Fruit fly (Drosophila melanogaster) whole organism, embryonic: ENCODE results near the gene CG42758.
A peak's percentile ranks its signal among the peaks of the same experiment; 100 is the strongest.

Source experiments
- Awh ChIP-seq: fragments of 200-800 bp; sonication (Bioruptor generic); IDR thresholded peaks from 2 replicates; pipeline ENCODE4, ENCODE4 v1.3.6; 2022; ENCODE audit warnings: missing biosample characterization, missing genetic modification characterization
- CG10366 ChIP-seq: fragments of 200-800 bp; sonication (Bioruptor generic); IDR thresholded peaks from 2 replicates; pipeline ENCODE4 v1.3.6; 2022; ENCODE audit warnings: missing biosample characterization, missing genetic modification characterization
- CG12071 ChIP-seq: fragments of 200-800 bp; sonication (Bioruptor generic); optimal IDR thresholded peaks from 3 replicates; lab custom pipeline; 2018; ENCODE audit warnings: missing biosample characterization, mild to moderate bottlenecking, missing genetic modification characterization
- CG12769 ChIP-seq: fragments of 200-800 bp; sonication (Bioruptor generic); optimal IDR thresholded peaks from 2 replicates; lab custom pipeline; 2019; ENCODE audit warnings: missing biosample characterization, mild to moderate bottlenecking, missing genetic modification characterization, moderate library complexity
- CG13424 ChIP-seq: fragments of 200-800 bp; sonication (Bioruptor generic); optimal IDR thresholded peaks from 2 replicates; lab custom pipeline; 2019; ENCODE audit warnings: missing biosample characterization, mild to moderate bottlenecking, missing genetic modification characterization, moderate library complexity
- CG15269 ChIP-seq: fragments of 200-800 bp; sonication (Bioruptor generic); optimal IDR thresholded peaks from 2 replicates; lab custom pipeline; 2018; ENCODE audit warnings: missing biosample characterization, mild to moderate bottlenecking, missing genetic modification characterization, moderate library complexity
- CG18599 ChIP-seq: fragments of 200-800 bp; sonication (Bioruptor generic); optimal IDR thresholded peaks from 3 replicates; lab custom pipeline; 2017; ENCODE audit warnings: missing biosample characterization, missing genetic modification characterization, mild to moderate bottlenecking, moderate library complexity, missing genetic modification reagents
- CG2712 ChIP-seq: fragments of 200-800 bp; optimal IDR thresholded peaks from 3 replicates; lab custom pipeline; 2019; ENCODE audit warnings: missing biosample characterization, mild to moderate bottlenecking, missing genetic modification characterization, moderate library complexity
- CG3163 ChIP-seq: fragments of 200-800 bp; sonication (Bioruptor generic); optimal IDR thresholded peaks from 3 replicates; lab custom pipeline; 2016; ENCODE audit warnings: missing biosample characterization, missing genetic modification characterization
- CG3281 ChIP-seq: fragments of 200-800 bp; sonication (Bioruptor generic); optimal IDR thresholded peaks from 3 replicates; lab custom pipeline; 2017; ENCODE audit warnings: missing biosample characterization, mild to moderate bottlenecking, missing genetic modification characterization
- CG4360 ChIP-seq: fragments of 200-800 bp; sonication (Bioruptor generic); IDR thresholded peaks from 2 replicates; pipeline ENCODE4 v1.3.6; 2022; ENCODE audit warnings: missing biosample characterization, missing genetic modification characterization
- CG7271 ChIP-seq: fragments of 200-800 bp; sonication (Bioruptor generic); optimal IDR thresholded peaks from 2 replicates; lab custom pipeline; 2018; ENCODE audit warnings: missing biosample characterization, mild to moderate bottlenecking, missing genetic modification characterization, moderate library complexity
- CG7786 ChIP-seq: fragments of 200-800 bp; sonication (Bioruptor generic); optimal IDR thresholded peaks from 2 replicates; lab custom pipeline; 2016; ENCODE audit warnings: missing biosample characterization, missing genetic modification characterization
- CG7963 ChIP-seq: fragments of 200-800 bp; sonication (Bioruptor generic); IDR thresholded peaks from 3 replicates; pipeline ENCODE4 v1.3.6; 2022; ENCODE audit warnings: missing biosample characterization, missing genetic modification characterization; ENCODE audit not compliant: partially characterized antibody
- CG8388 ChIP-seq: fragments of 200-800 bp; sonication (Bioruptor generic); optimal IDR thresholded peaks from 2 replicates; lab custom pipeline; 2019; ENCODE audit warnings: missing biosample characterization, mild to moderate bottlenecking, missing genetic modification characterization, moderate library complexity
- CG9215 ChIP-seq: fragments of 200-800 bp; sonication (Bioruptor generic); IDR thresholded peaks from 2 replicates; pipeline ENCODE4 v1.3.6; 2022; ENCODE audit warnings: missing biosample characterization, missing genetic modification characterization
- CG9817 ChIP-seq: fragments of 200-800 bp; sonication (Bioruptor generic); optimal IDR thresholded peaks from 2 replicates; lab custom pipeline; 2018; ENCODE audit warnings: missing biosample characterization, mild to moderate bottlenecking, missing genetic modification characterization, moderate library complexity
- CoRest ChIP-seq: fragments of 200-800 bp; sonication (Bioruptor generic); optimal IDR thresholded peaks from 3 replicates; lab custom pipeline; 2018; ENCODE audit warnings: missing biosample characterization, mild to moderate bottlenecking, missing genetic modification characterization, moderate library complexity
- D19B ChIP-seq: fragments of 200-800 bp; sonication (Bioruptor generic); optimal IDR thresholded peaks from 2 replicates; lab custom pipeline; 2017; ENCODE audit warnings: missing biosample characterization, mild to moderate bottlenecking, missing genetic modification characterization
- Drgx ChIP-seq: fragments of 200-800 bp; sonication (Bioruptor generic); IDR thresholded peaks from 2 replicates; pipeline ENCODE4 v1.3.6; 2022; ENCODE audit warnings: missing biosample characterization, missing genetic modification characterization
- HLH4C ChIP-seq: fragments of 200-800 bp; sonication (Bioruptor generic); IDR thresholded peaks from 3 replicates; pipeline ENCODE4 v1.3.6; 2022; ENCODE audit warnings: missing biosample characterization, missing genetic modification characterization; ENCODE audit not compliant: partially characterized antibody
- Lhr ChIP-seq: fragments of 200-800 bp; sonication (Bioruptor generic); optimal IDR thresholded peaks from 3 replicates; lab custom pipeline; 2017; ENCODE audit warnings: mild to moderate bottlenecking, missing biosample characterization, missing genetic modification reagents, missing genetic modification characterization
- Med ChIP-seq: fragments of 200-800 bp; sonication (Bioruptor generic); peaks from one replicate; lab custom pipeline; 2016; ENCODE audit warnings: missing biosample characterization, missing genetic modification characterization, mild to moderate bottlenecking, inconsistent platforms, moderate library complexity
- Meics ChIP-seq: fragments of 200-800 bp; sonication (Bioruptor generic); optimal IDR thresholded peaks from 2 replicates; lab custom pipeline; 2017; ENCODE audit warnings: missing biosample characterization, mild to moderate bottlenecking, missing genetic modification characterization
- Myb ChIP-seq: fragments of 200-800 bp; sonication (Bioruptor generic); optimal IDR thresholded peaks from 2 replicates; lab custom pipeline; 2016; ENCODE audit warnings: missing biosample characterization, missing genetic modification characterization
- Ptx1 ChIP-seq: fragments of 200-800 bp; sonication (Bioruptor generic); IDR thresholded peaks from 2 replicates; pipeline ENCODE4 v1.3.6; 2022; ENCODE audit warnings: missing biosample characterization, missing genetic modification characterization
- Rfx ChIP-seq: fragments of 200-800 bp; sonication (Bioruptor generic); IDR thresholded peaks from 2 replicates; pipeline ENCODE4 v1.3.6; 2022; ENCODE audit warnings: missing biosample characterization, missing genetic modification characterization
- Sox102F ChIP-seq: fragments of 200-800 bp; sonication (Bioruptor generic); optimal IDR thresholded peaks from 2 replicates; lab custom pipeline; 2018; ENCODE audit warnings: missing biosample characterization, mild to moderate bottlenecking, missing genetic modification characterization, moderate library complexity
- dmrt11E ChIP-seq: fragments of 200-800 bp; sonication (Bioruptor generic); optimal IDR thresholded peaks from 3 replicates; lab custom pipeline; 2018; ENCODE audit warnings: missing biosample characterization, mild to moderate bottlenecking, missing genetic modification characterization, moderate library complexity
- hkb ChIP-seq, 2 experiments: fragments of 200-800 bp in 1 of 2; fragments of >200 bp in 1 of 2; sonication (Bioruptor generic) in 1 of 2; IDR thresholded peaks in 1 of 2; optimal IDR thresholded peaks in 1 of 2; 2 replicates each; pipeline versions ENCODE4 v1.3.6 to Lab custom; 2017 to 2022; ENCODE audit warnings: missing biosample characterization in 1 of 2, missing genetic modification characterization in 1 of 2
- lbe ChIP-seq: fragments of 200-800 bp; sonication (Bioruptor generic); optimal IDR thresholded peaks from 2 replicates; lab custom pipeline; 2016; ENCODE audit warnings: missing biosample characterization, mild to moderate bottlenecking, missing genetic modification characterization
- lmd ChIP-seq: fragments of 200-800 bp; sonication (Bioruptor generic); IDR thresholded peaks from 2 replicates; pipeline ENCODE4 v1.3.6; 2022; ENCODE audit warnings: missing biosample characterization, missing genetic modification characterization
- nom ChIP-seq: fragments of 200-800 bp; sonication (Bioruptor generic); optimal IDR thresholded peaks from 2 replicates; lab custom pipeline; 2017; ENCODE audit warnings: missing biosample characterization, missing genetic modification characterization, mild to moderate bottlenecking, moderate library complexity, missing genetic modification reagents
- pfk ChIP-seq: fragments of 200-800 bp; sonication (Bioruptor generic); optimal IDR thresholded peaks from 2 replicates; lab custom pipeline; 2018; ENCODE audit warnings: missing biosample characterization, mild to moderate bottlenecking, missing genetic modification characterization, moderate library complexity
- phol ChIP-seq: fragments of 200-800 bp; sonication (Bioruptor generic); optimal IDR thresholded peaks from 3 replicates; lab custom pipeline; 2018; ENCODE audit warnings: missing biosample characterization, mild to moderate bottlenecking, missing genetic modification characterization, moderate library complexity
- row ChIP-seq: fragments of 200-800 bp; sonication (Bioruptor generic); IDR thresholded peaks from 3 replicates; pipeline ENCODE4 v1.3.6; 2022; ENCODE audit warnings: missing biosample characterization, missing genetic modification characterization
- seq ChIP-seq: fragments of 200-800 bp; sonication (Bioruptor generic); IDR thresholded peaks from 2 replicates; pipeline ENCODE4 v1.3.6; 2022; ENCODE audit warnings: missing biosample characterization, missing genetic modification characterization
- unpg ChIP-seq: fragments of 200-800 bp; sonication (Bioruptor generic); optimal IDR thresholded peaks from 3 replicates; lab custom pipeline; 2018; ENCODE audit warnings: missing biosample characterization, mild to moderate bottlenecking, missing genetic modification characterization, moderate library complexity
- vvl ChIP-seq: fragments of 200-800 bp; sonication (Bioruptor generic); IDR thresholded peaks from 2 replicates; pipeline ENCODE4 v1.3.6; 2022; ENCODE audit warnings: missing biosample characterization, missing genetic modification characterization
- wor ChIP-seq: fragments of 200-800 bp; sonication (Bioruptor generic); IDR thresholded peaks from 2 replicates; pipeline ENCODE4 v1.3.6; 2022; ENCODE audit warnings: missing biosample characterization, missing genetic modification characterization
- yki ChIP-seq: fragments of >200 bp; optimal IDR thresholded peaks from 3 replicates; lab custom pipeline; 2018

The CG42758 gene

dm6 chr3L:14613792-14614677, 46.8 kb downstream of the CG42758 start, which contains the start of gene shd (continued):
- TF ChIP-seq Lhr (GFP tag; lab: Kevin White, UChicago) (no peak), Rfx (GFP tag; lab: Robert Waterston, UW) (peak; percentile 28; the same call in 1 of the 2 replicates), lmd (GFP tag; lab: Robert Waterston, UW) (0 out of 2 replicates have a peak, but pooled peaks have one; percentile 9), unpg (GFP tag; lab: Kevin White, UChicago) (no peak), Meics (GFP tag; lab: Kevin White, UChicago) (peak; percentile 66), row (peak; percentile 64), Awh (0 out of 2 replicates have a peak, but pooled peaks have one; percentile 29), CG4360 (GFP tag; lab: Robert Waterston, UW) (peak; percentile 39; the same call in 1 of the 2 replicates), CG7963 (GFP tag; lab: Robert Waterston, UW) (0 out of 3 replicates have a peak, but pooled peaks have one; percentile 9), pfk (GFP tag; lab: Kevin White, UChicago) (peak; percentile 7)

- TF ChIP-seq wor (GFP tag; lab: Robert Waterston, UW) = no peak
- TF ChIP-seq lbe = peak; percentile 41
Measured at dm6 chr3L:14615187-14615586, 47.9 kb downstream of the CG42758 start.

DNA sequence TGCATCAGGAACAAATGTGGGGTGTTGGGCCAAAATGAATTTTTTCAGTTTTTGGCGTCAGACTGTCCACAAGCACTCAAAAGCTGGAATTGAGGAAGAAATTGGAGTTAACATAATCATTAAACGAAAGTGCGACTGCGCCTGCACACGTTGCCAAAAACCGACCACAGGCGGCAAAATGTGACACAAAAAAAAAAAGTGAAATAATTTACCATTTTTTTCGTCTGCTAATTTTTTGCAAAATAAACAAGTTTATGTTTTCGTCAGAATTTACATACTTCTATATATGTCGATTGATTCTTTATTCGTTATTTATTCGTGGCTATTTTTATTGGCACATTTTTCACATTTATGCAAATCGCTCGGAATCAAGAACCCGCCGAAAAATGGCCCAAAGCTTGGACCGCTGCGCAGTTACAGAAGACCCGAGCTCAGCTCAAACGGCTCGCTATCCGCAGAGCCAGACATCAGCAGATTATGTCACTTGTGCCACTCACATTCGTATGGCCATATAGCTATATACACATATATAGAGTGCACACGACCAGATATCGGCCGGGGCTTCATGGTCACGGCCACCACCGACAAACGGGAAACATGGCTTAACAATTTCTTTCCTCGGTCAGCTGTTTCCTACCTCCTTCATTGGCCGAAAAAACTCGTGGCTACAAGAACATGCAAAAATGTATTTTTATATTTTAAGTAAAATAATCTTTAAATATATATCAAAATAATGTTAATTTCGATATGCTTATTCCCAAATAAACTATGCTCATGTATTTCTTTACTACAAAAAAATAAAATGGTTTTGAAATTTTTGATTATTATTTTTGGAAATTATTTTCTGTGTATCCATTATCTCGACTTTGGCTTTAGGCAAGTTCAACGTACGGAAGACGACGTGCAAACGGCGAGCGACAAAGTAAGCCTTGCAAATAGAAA, 49.1 kb downstream of the CG42758 start:
- TF ChIP-seq CG12071 (GFP tag; lab: Kevin White, UChicago) (no peak), CG9817 (tag; lab: Kevin White, UChicago) (no peak), CG3163 (GFP tag; lab: Kevin White, UChicago) (no peak), Drgx (0 out of 2 replicates have a peak, but pooled peaks have one; percentile 21), Ptx1 (GFP tag; lab: Robert Waterston, UW) (0 out of 2 replicates have a peak, but pooled peaks have one; percentile 11), yki (lab: Kevin White, UChicago) (no peak), CG7271 (tag; lab: Kevin White, UChicago) (no peak), CG2712 (tag; lab: Kevin White, UChicago) (peak; percentile 23), CoRest (tag; lab: Kevin White, UChicago) (peak; percentile 25), seq (GFP tag; lab: Robert Waterston, UW) (no peak), hkb (optimal IDR thresholded peaks at IDR 0.05; lab: Kevin White, UChicago) (no peak), hkb (GFP tag; IDR thresholded peaks at IDR 0.05; lab: Robert Waterston, UW) (no peak), vvl (GFP tag; lab: Robert Waterston, UW) (peak; percentile 16; the same call in 1 of the 2 replicates), phol (tag; lab: Kevin White, UChicago) (no peak), nom (GFP tag; lab: Kevin White, UChicago) (no peak), Myb (GFP tag; lab: Kevin White, UChicago) (no peak), dmrt11E (peak; percentile 28), CG9215 (no peak), CG12769 (tag; lab: Kevin White, UChicago) (peak; percentile 40), CG7786 (GFP tag; lab: Kevin White, UChicago) (no peak), CG18599 (GFP tag; lab: Kevin White, UChicago) (peak; percentile 18), Meics (GFP tag; lab: Kevin White, UChicago) (peak; percentile 24), row (peak; percentile 27; the same call in 1 of the 3 replicates), CG3281 (GFP tag; lab: Kevin White, UChicago) (peak; percentile 17), Sox102F (GFP tag; lab: Kevin White, UChicago) (peak; percentile 37), D19B (GFP tag; lab: Kevin White, UChicago) (peak; percentile 5), CG15269 (peak; percentile 22), HLH4C (no peak), CG13424 (tag; lab: Kevin White, UChicago) (peak; percentile 15), CG8388 (GFP tag; lab: Kevin White, UChicago) (peak; percentile 10), CG10366 (GFP tag; lab: Robert Waterston, UW) (no peak), Med (GFP tag; lab: Kevin White, UChicago) (peak; percentile 53)
